Worm (Caenorhabditis elegans): ENCODE data around the gene M01F1.4.
A peak's percentile ranks its signal among the peaks of the same experiment; 100 is the strongest.

The M01F1.4 gene

ce11 chrIII:3480950-3481349 lies 28.9 kb downstream of the M01F1.4 start:
- TF ChIP-seq ztf-11 (tag; optimal IDR thresholded peaks at IDR 0.05) (no peak), nhr-23 (tag; optimal IDR thresholded peaks at IDR 0.05) (peak; percentile 51)

- peak; percentile 34 for TF ChIP-seq nhr-23 (tag; optimal IDR thresholded peaks at IDR 0.05)
- no peak for TF ChIP-seq aly-2 (tag; optimal IDR thresholded peaks at IDR 0.05)
- no peak for TF ChIP-seq ceh-82 (tag; optimal IDR thresholded peaks at IDR 0.05)
- no peak for TF ChIP-seq tbx-2 (tag; optimal IDR thresholded peaks at IDR 0.05)
- no peak for TF ChIP-seq pqm-1 (tag; optimal IDR thresholded peaks at IDR 0.05)
- TF ChIP-seq fkh-2 (tag; optimal IDR thresholded peaks at IDR 0.05): no peak
- TF ChIP-seq ZK546.5 (tag; optimal IDR thresholded peaks at IDR 0.05): no peak
- TF ChIP-seq lsy-12 (tag; optimal IDR thresholded peaks at IDR 0.05): no peak
- no peak for TF ChIP-seq egl-5 (tag; optimal IDR thresholded peaks at IDR 0.05)
- TF ChIP-seq unc-39 (tag; optimal IDR thresholded peaks at IDR 0.05): no peak
- TF ChIP-seq mml-1 (tag; optimal IDR thresholded peaks at IDR 0.05): no peak
- TF ChIP-seq nhr-67 (tag; optimal IDR thresholded peaks at IDR 0.05): no peak
- TF ChIP-seq nhr-25 (tag; optimal IDR thresholded peaks at IDR 0.05): peak; percentile 71
- TF ChIP-seq ceh-28 (tag; optimal IDR thresholded peaks at IDR 0.05): no peak
- no peak for TF ChIP-seq nfya-1 (tag; optimal IDR thresholded peaks at IDR 0.05; ENCODE audit: insufficient read depth)
- no peak for TF ChIP-seq ama-1 (optimal IDR thresholded peaks at IDR 0.05)
Measured at ce11 chrIII:3480236-3480635, 29.6 kb downstream of the M01F1.4 start.

- TF ChIP-seq elt-1 (tag; optimal IDR thresholded peaks at IDR 0.05) (peak; percentile 86), ama-1 (optimal IDR thresholded peaks at IDR 0.05) (no peak), nhr-11 (tag; optimal IDR thresholded peaks at IDR 0.05) (no peak), nfya-1 (tag; optimal IDR thresholded peaks at IDR 0.05; ENCODE audit: insufficient read depth) (peak; percentile 80)
Measured at ce11 chrIII:3478795-3479398, 30.9 kb downstream of the M01F1.4 start.

- TF ChIP-seq egl-5 (tag; optimal IDR thresholded peaks at IDR 0.05) (no peak), nhr-43 (tag; optimal IDR thresholded peaks at IDR 0.05; ENCODE audit: poor library complexity, severe bottlenecking) (no peak), ceh-82 (tag; optimal IDR thresholded peaks at IDR 0.05) (no peak), unc-39 (tag; optimal IDR thresholded peaks at IDR 0.05) (no peak)
Measured at ce11 chrIII:3477375-3477774, 32.5 kb downstream of the M01F1.4 start.

ce11 chrIII:3476245-3476644 lies 33.6 kb downstream of the M01F1.4 start:
- no peak for TF ChIP-seq nhr-11 (tag; optimal IDR thresholded peaks at IDR 0.05)
- no peak for TF ChIP-seq ceh-82 (tag; optimal IDR thresholded peaks at IDR 0.05)
- TF ChIP-seq nfya-1 (tag; optimal IDR thresholded peaks at IDR 0.05; ENCODE audit: insufficient read depth): peak; percentile 44
- no peak for TF ChIP-seq elt-1 (tag; optimal IDR thresholded peaks at IDR 0.05)
- TF ChIP-seq skn-1 (tag; optimal IDR thresholded peaks at IDR 0.05): no peak
- TF ChIP-seq nhr-67 (tag; optimal IDR thresholded peaks at IDR 0.05): no peak

ce11 chrIII:3475497-3475896 lies 34.3 kb downstream of the M01F1.4 start, which contains the start of gene C34C12.9:
C34C12.9 (minus strand) TSS chrIII:3475512.
- TF ChIP-seq jun-1 (tag; optimal IDR thresholded peaks at IDR 0.05) (no peak), ztf-4 (tag; optimal IDR thresholded peaks at IDR 0.05) (no peak), nhr-76 (tag; optimal IDR thresholded peaks at IDR 0.05) (no peak), snpc-4 (tag; optimal IDR thresholded peaks at IDR 0.05) (no peak), hmg-11 (tag; optimal IDR thresholded peaks at IDR 0.05) (no peak), elt-2 (tag; optimal IDR thresholded peaks at IDR 0.05) (peak; percentile 48)

- TF ChIP-seq elt-2 (tag; optimal IDR thresholded peaks at IDR 0.05): peak; percentile 38
- no peak for TF ChIP-seq ceh-82 (tag; optimal IDR thresholded peaks at IDR 0.05)
- no peak for TF ChIP-seq mml-1 (tag; optimal IDR thresholded peaks at IDR 0.05)
- peak; percentile 68 for TF ChIP-seq pqm-1 (tag; optimal IDR thresholded peaks at IDR 0.05)
Measured at ce11 chrIII:3475014-3475413, 34.8 kb downstream of the M01F1.4 start.

Measured in whole organism, L3 larva.